Worm (Caenorhabditis elegans): ENCODE data around the gene C02D5.4.
A peak's percentile ranks its signal among the peaks of the same experiment; 100 is the strongest.

Gene C02D5.4

DNA sequence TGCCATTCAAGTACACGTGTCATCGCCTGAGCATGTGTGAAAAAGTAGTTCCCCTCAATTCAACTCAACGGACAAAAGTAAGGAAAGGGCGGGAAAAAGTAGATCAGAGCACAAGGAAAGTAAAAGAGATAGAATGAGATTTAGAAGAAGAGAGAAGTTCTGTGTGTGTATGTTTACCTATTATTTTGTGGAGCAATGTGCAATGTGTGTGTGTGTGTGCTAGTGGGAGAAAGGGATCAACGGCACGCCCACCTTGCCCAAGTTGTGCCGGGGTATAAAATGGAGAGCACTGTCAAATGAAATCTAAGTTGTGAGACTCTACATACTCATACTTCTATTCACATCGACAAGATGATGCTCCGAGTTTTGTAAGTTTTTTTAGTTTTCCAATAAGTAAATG is 27.2 kb upstream of the C02D5.4 start, which contains the start of gene idpp-15:
Gene idpp-15, plus strand, starts transcription at position 301 of the 400 bp plus-strand sequence.
- no peak for TF ChIP-seq drap-1 (GFP tag; optimal IDR thresholded peaks at IDR 0.05)
- TF ChIP-seq nhr-237 (tag; optimal IDR thresholded peaks at IDR 0.05) = no peak
- no peak for TF ChIP-seq nhr-28 (tag; optimal IDR thresholded peaks at IDR 0.05)
- no peak for TF ChIP-seq bed-3 (GFP tag; optimal IDR thresholded peaks at IDR 0.05)
- TF ChIP-seq zip-8 (tag; optimal IDR thresholded peaks at IDR 0.05) = no peak
- no peak for TF ChIP-seq M03D4.4 (tag; optimal IDR thresholded peaks at IDR 0.05)
- no peak for TF ChIP-seq flh-1 (GFP tag; optimal IDR thresholded peaks at IDR 0.05)
- no peak for TF ChIP-seq lin-13 (tag; optimal IDR thresholded peaks at IDR 0.05)
- no peak for TF ChIP-seq unc-39 (tag; optimal IDR thresholded peaks at IDR 0.05)
- no peak for TF ChIP-seq nhr-76 (tag; optimal IDR thresholded peaks at IDR 0.05)
- TF ChIP-seq ztf-11 (tag; optimal IDR thresholded peaks at IDR 0.05) = no peak
- no peak for TF ChIP-seq hlh-1 (tag; optimal IDR thresholded peaks at IDR 0.05)
- TF ChIP-seq cnd-1 (tag; optimal IDR thresholded peaks at IDR 0.05) = no peak
- no peak for TF ChIP-seq mab-5 (tag; optimal IDR thresholded peaks at IDR 0.05)

DNA sequence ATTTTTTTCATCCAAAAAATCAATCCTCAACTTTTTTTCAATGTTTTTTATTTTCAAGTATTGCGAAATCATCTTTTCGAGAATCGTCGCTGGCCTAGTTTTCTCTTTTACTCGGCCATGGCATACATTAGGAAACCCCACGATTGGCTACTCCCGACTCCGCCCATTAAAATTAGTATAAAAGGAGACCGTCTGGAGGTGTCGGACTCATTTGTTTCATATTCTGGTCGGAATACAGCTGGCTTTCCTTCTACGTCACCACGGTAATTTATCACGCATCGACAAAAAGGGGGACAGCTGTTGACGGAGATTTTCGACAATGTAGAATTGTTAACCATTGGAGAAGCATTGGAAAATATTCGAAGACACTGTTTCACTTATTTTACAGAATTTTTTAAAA is 23.0 kb upstream of the C02D5.4 start:
- TF ChIP-seq M03D4.4 (tag; optimal IDR thresholded peaks at IDR 0.05) (no peak), ceh-83 (GFP tag; optimal IDR thresholded peaks at IDR 0.05) (no peak), lsy-2 (tag; optimal IDR thresholded peaks at IDR 0.05) (peak; percentile 79), ces-1 (GFP tag; optimal IDR thresholded peaks at IDR 0.05) (peak; percentile 61), ztf-11 (tag; optimal IDR thresholded peaks at IDR 0.05) (peak; percentile 25), lin-32 (GFP tag; optimal IDR thresholded peaks at IDR 0.05) (peak; percentile 82), unc-62 (GFP tag; optimal IDR thresholded peaks at IDR 0.05) (peak; percentile 17), mls-2 (tag; optimal IDR thresholded peaks at IDR 0.05) (peak; percentile 4), nhr-237 (tag; optimal IDR thresholded peaks at IDR 0.05) (peak; percentile 32), ceh-43 (GFP tag; optimal IDR thresholded peaks at IDR 0.05) (peak; percentile 23), sptf-1 (tag; optimal IDR thresholded peaks at IDR 0.05) (peak; percentile 39), mab-5 (tag; optimal IDR thresholded peaks at IDR 0.05) (no peak), snpc-4 (tag; optimal IDR thresholded peaks at IDR 0.05) (no peak), cnd-1 (tag; optimal IDR thresholded peaks at IDR 0.05) (peak; percentile 81), hlh-1 (tag; optimal IDR thresholded peaks at IDR 0.05) (peak; percentile 7)

DNA sequence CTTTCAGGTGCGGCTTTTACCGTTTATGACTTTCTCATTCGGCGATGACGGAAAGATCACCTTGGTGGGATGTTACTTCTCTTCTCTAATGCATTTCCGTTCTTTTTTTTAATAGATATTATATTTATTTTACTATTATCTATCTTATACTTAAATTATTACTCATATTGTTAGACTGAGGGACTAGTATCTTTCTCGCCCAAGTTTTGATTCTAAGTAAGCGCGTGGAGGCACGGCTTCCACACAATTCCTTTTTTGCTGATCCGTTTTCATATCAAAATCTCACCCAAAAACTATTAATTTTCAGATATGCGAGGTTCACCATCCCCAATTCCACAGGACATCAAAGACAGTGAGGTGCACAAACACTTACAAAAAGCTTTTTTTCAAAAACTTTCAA is 22.2 kb upstream of the C02D5.4 start, which contains the start of gene ZC21.10:
Gene ZC21.10, plus strand, starts transcription at position 301 of the 400 bp plus-strand sequence.
- no peak for TF ChIP-seq mep-1 (tag; optimal IDR thresholded peaks at IDR 0.05)
- TF ChIP-seq drap-1 (GFP tag; optimal IDR thresholded peaks at IDR 0.05) = no peak
- TF ChIP-seq unc-62 (GFP tag; optimal IDR thresholded peaks at IDR 0.05) = no peak
- no peak for TF ChIP-seq cnd-1 (tag; optimal IDR thresholded peaks at IDR 0.05)
- TF ChIP-seq blmp-1 (tag; optimal IDR thresholded peaks at IDR 0.05) = no peak
- TF ChIP-seq nhr-237 (tag; optimal IDR thresholded peaks at IDR 0.05) = no peak
- no peak for TF ChIP-seq lin-13 (tag; optimal IDR thresholded peaks at IDR 0.05)
- TF ChIP-seq mab-5 (tag; optimal IDR thresholded peaks at IDR 0.05) = no peak
- no peak for TF ChIP-seq elt-1 (tag; optimal IDR thresholded peaks at IDR 0.05; ENCODE audit: borderline replicate concordance, insufficient read depth)
- no peak for TF ChIP-seq ceh-83 (GFP tag; optimal IDR thresholded peaks at IDR 0.05)
- TF ChIP-seq nhr-12 (tag; optimal IDR thresholded peaks at IDR 0.05) = no peak
- TF ChIP-seq zip-8 (tag; optimal IDR thresholded peaks at IDR 0.05) = no peak
- no peak for TF ChIP-seq snpc-4 (tag; optimal IDR thresholded peaks at IDR 0.05)
- TF ChIP-seq sem-2 (GFP tag; optimal IDR thresholded peaks at IDR 0.05) = no peak
- TF ChIP-seq ceh-39 (tag; optimal IDR thresholded peaks at IDR 0.05) = no peak
- no peak for TF ChIP-seq hlh-1 (tag; optimal IDR thresholded peaks at IDR 0.05)
- no peak for TF ChIP-seq ham-2 (GFP tag; optimal IDR thresholded peaks at IDR 0.05)

DNA sequence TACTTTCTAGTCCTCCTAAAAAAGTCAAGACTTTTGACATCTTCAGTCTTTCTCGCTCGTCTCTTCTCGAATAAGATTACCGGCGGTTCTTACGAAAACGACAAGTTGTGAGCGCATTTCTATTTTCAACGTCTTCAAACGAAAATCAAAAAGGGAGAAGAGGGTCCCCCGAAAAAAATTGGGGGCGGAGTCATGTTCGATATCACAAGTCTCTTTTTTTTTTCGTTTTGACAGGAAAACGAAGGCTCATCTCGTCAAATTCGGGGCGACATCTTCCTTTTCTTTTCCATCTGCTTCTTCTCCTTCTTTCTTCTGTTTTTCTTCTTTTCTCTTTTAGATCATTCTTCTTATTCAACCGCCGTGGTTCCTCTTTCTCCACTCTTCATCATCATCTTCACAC is 18.1 kb upstream of the C02D5.4 start:
- TF ChIP-seq drap-1 (GFP tag; optimal IDR thresholded peaks at IDR 0.05) (no peak), tbx-8 (GFP tag; optimal IDR thresholded peaks at IDR 0.05) (no peak), blmp-1 (tag; optimal IDR thresholded peaks at IDR 0.05) (no peak), ces-1 (GFP tag; optimal IDR thresholded peaks at IDR 0.05) (peak; percentile 4), flh-1 (GFP tag; optimal IDR thresholded peaks at IDR 0.05) (no peak), elt-3 (tag; optimal IDR thresholded peaks at IDR 0.05) (no peak), lsy-2 (tag; optimal IDR thresholded peaks at IDR 0.05) (no peak)

DNA sequence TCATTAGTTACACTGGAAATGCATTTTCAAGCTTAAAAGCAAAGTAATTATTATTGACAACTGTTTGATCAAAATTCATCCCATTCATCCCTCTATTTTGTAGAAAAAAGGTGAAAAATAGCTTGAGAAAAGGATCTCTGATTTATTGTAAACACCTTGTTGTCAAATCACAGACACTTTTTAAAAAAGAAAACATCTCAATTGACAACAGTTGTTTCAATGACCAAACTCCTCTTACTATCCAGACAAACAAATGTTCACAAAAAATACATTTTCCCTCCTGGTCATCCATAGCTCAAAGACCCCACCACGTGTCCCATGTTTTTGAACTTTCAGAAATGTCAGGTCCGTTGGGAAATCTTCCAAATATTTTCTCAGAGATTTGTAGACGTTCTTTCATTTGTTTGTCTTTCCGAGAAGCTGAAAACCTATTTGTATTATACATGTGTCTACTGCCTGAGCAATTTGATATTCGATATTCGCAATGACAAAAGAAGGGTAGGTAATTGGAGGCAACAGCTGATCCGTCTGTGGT is 17.3 kb upstream of the C02D5.4 start, which contains the start of gene trp-1:
Gene trp-1, plus strand, starts transcription at position 485 of the 535 bp plus-strand sequence.
- TF ChIP-seq bed-3 (GFP tag; optimal IDR thresholded peaks at IDR 0.05) (no peak), cnd-1 (tag; optimal IDR thresholded peaks at IDR 0.05) (no peak), blmp-1 (tag; optimal IDR thresholded peaks at IDR 0.05) (no peak), nhr-28 (tag; optimal IDR thresholded peaks at IDR 0.05) (no peak), unc-39 (tag; optimal IDR thresholded peaks at IDR 0.05) (no peak), elt-3 (tag; optimal IDR thresholded peaks at IDR 0.05) (no peak), hlh-1 (tag; optimal IDR thresholded peaks at IDR 0.05) (no peak), unc-62 (GFP tag; optimal IDR thresholded peaks at IDR 0.05) (no peak), ham-2 (GFP tag; optimal IDR thresholded peaks at IDR 0.05) (no peak), nhr-237 (tag; optimal IDR thresholded peaks at IDR 0.05) (no peak), elt-1 (tag; optimal IDR thresholded peaks at IDR 0.05; ENCODE audit: borderline replicate concordance, insufficient read depth) (no peak), mep-1 (tag; optimal IDR thresholded peaks at IDR 0.05) (no peak), mls-2 (tag; optimal IDR thresholded peaks at IDR 0.05) (no peak), nhr-76 (tag; optimal IDR thresholded peaks at IDR 0.05) (no peak), ceh-43 (GFP tag; optimal IDR thresholded peaks at IDR 0.05) (no peak)
